Fruit fly (Drosophila melanogaster) whole organism, embryonic: Measurements from ENCODE around the gene haf.

Experiments used
- Ada2b ChIP-seq: fragments of 200-800 bp; sonication (Bioruptor generic); IDR thresholded peaks from 2 replicates; pipeline ENCODE4 v1.3.6; 2022; ENCODE audit warnings: missing biosample characterization, missing genetic modification characterization
- Atf-2 ChIP-seq: fragments of 200-800 bp; sonication (Bioruptor generic); optimal IDR thresholded peaks from 2 replicates; lab custom pipeline; 2016; ENCODE audit warnings: missing biosample characterization, missing genetic modification characterization
- Bgb ChIP-seq: fragments of 200-800 bp; sonication (Bioruptor generic); IDR thresholded peaks from 2 replicates; pipeline ENCODE4 v1.3.6; 2022; ENCODE audit warnings: missing biosample characterization, missing genetic modification characterization; ENCODE audit not compliant: partially characterized antibody
- CG10274 ChIP-seq: fragments of 200-800 bp; sonication (Bioruptor generic); optimal IDR thresholded peaks from 3 replicates; lab custom pipeline; 2017; ENCODE audit warnings: missing biosample characterization, mild to moderate bottlenecking, missing genetic modification characterization
- CG11398 ChIP-seq: fragments of 200-800 bp; sonication (Bioruptor generic); optimal IDR thresholded peaks from 2 replicates; lab custom pipeline; 2016; ENCODE audit warnings: missing biosample characterization, missing genetic modification characterization
- CG13624 ChIP-seq: fragments of 200-800 bp; sonication (Bioruptor generic); optimal IDR thresholded peaks from 2 replicates; lab custom pipeline; 2016; ENCODE audit warnings: missing biosample characterization, missing genetic modification characterization
- CG15601 ChIP-seq: fragments of 200-800 bp; sonication (Bioruptor generic); optimal IDR thresholded peaks from 3 replicates; lab custom pipeline; 2019; ENCODE audit warnings: missing biosample characterization, mild to moderate bottlenecking, missing genetic modification characterization, moderate library complexity
- CG16779 ChIP-seq: fragments of 200-800 bp; sonication (Bioruptor generic); IDR thresholded peaks from 2 replicates; pipeline ENCODE4 v1.3.6; 2022; ENCODE audit warnings: missing biosample characterization, missing genetic modification characterization
- CG17568 ChIP-seq: fragments of 200-800 bp; sonication (Bioruptor generic); optimal IDR thresholded peaks from 2 replicates; lab custom pipeline; 2018; ENCODE audit warnings: missing biosample characterization, mild to moderate bottlenecking, missing genetic modification characterization, moderate library complexity
- CG17802 ChIP-seq: fragments of 200-800 bp; sonication (Bioruptor generic); optimal IDR thresholded peaks from 2 replicates; lab custom pipeline; 2018; ENCODE audit warnings: missing biosample characterization, mild to moderate bottlenecking, missing genetic modification characterization, moderate library complexity
- CG18011 ChIP-seq: fragments of 200-800 bp; sonication (Bioruptor generic); optimal IDR thresholded peaks from 2 replicates; lab custom pipeline; 2017; ENCODE audit warnings: missing biosample characterization, missing genetic modification characterization, mild to moderate bottlenecking, moderate library complexity, missing genotype
- CG18764 ChIP-seq: fragments of 200-800 bp; sonication (Bioruptor generic); optimal IDR thresholded peaks from 3 replicates; lab custom pipeline; 2016; ENCODE audit warnings: missing biosample characterization, missing genetic modification characterization
- CG2875 ChIP-seq: fragments of 200-800 bp; sonication (Bioruptor generic); optimal IDR thresholded peaks from 2 replicates; lab custom pipeline; 2017; ENCODE audit warnings: missing biosample characterization, mild to moderate bottlenecking, missing genetic modification characterization, missing genetic modification reagents
- CG3163 ChIP-seq: fragments of 200-800 bp; sonication (Bioruptor generic); optimal IDR thresholded peaks from 3 replicates; lab custom pipeline; 2016; ENCODE audit warnings: missing biosample characterization, missing genetic modification characterization
- CG32767 ChIP-seq: fragments of 200-800 bp; sonication (Bioruptor generic); IDR thresholded peaks from 2 replicates; pipeline ENCODE4 v1.3.6; 2022; ENCODE audit warnings: missing biosample characterization, missing genetic modification characterization
- CG3281 ChIP-seq: fragments of 200-800 bp; sonication (Bioruptor generic); optimal IDR thresholded peaks from 3 replicates; lab custom pipeline; 2017; ENCODE audit warnings: missing biosample characterization, mild to moderate bottlenecking, missing genetic modification characterization
- CG33557 ChIP-seq: fragments of 200-800 bp; sonication (Bioruptor generic); optimal IDR thresholded peaks from 2 replicates; lab custom pipeline; 2019; ENCODE audit warnings: missing biosample characterization, mild to moderate bottlenecking, missing genetic modification characterization, moderate library complexity
- CG4360 ChIP-seq: fragments of 200-800 bp; sonication (Bioruptor generic); IDR thresholded peaks from 2 replicates; pipeline ENCODE4 v1.3.6; 2022; ENCODE audit warnings: missing biosample characterization, missing genetic modification characterization
- CG4617 ChIP-seq: fragments of 200-800 bp; sonication (Bioruptor generic); optimal IDR thresholded peaks from 3 replicates; lab custom pipeline; 2016; ENCODE audit warnings: missing biosample characterization, missing genetic modification characterization, borderline replicate concordance
- CG5180 ChIP-seq: fragments of 200-800 bp; sonication (Bioruptor generic); optimal IDR thresholded peaks from 3 replicates; lab custom pipeline; 2017; ENCODE audit warnings: missing biosample characterization, missing genetic modification characterization, mild to moderate bottlenecking, moderate library complexity, missing genetic modification reagents
- CG6765 ChIP-seq: fragments of 200-800 bp; sonication (Bioruptor generic); optimal IDR thresholded peaks from 3 replicates; lab custom pipeline; 2017; ENCODE audit warnings: missing biosample characterization, mild to moderate bottlenecking, missing genetic modification characterization
- CG6791 ChIP-seq: fragments of 200-800 bp; sonication (Bioruptor generic); IDR thresholded peaks from 3 replicates; pipeline ENCODE4 v1.3.6; 2022; ENCODE audit warnings: missing biosample characterization, missing genetic modification characterization; ENCODE audit not compliant: partially characterized antibody
- Chrac-16 ChIP-seq: fragments of 200-800 bp; sonication (Bioruptor generic); optimal IDR thresholded peaks from 3 replicates; lab custom pipeline; 2016; ENCODE audit warnings: missing biosample characterization, missing genetic modification characterization
- Dll ChIP-seq: fragments of 200-800 bp; sonication (Bioruptor generic); IDR thresholded peaks from 4 replicates; pipeline ENCODE4 v1.3.6; 2022; ENCODE audit warnings: missing biosample characterization, missing genetic modification characterization; ENCODE audit not compliant: partially characterized antibody
- Hsf ChIP-seq: fragments of 200-800 bp; sonication (Bioruptor generic); optimal IDR thresholded peaks from 3 replicates; lab custom pipeline; 2016; ENCODE audit warnings: missing biosample characterization, missing genetic modification characterization
- Jarid2 ChIP-seq: fragments of 200-800 bp; sonication (Bioruptor generic); optimal IDR thresholded peaks from 3 replicates; lab custom pipeline; 2017; ENCODE audit warnings: mild to moderate bottlenecking, missing biosample characterization, missing genetic modification reagents, missing genetic modification characterization
- MTF-1 ChIP-seq: fragments of 200-800 bp; sonication (Bioruptor generic); optimal IDR thresholded peaks from 2 replicates; lab custom pipeline; 2018; ENCODE audit warnings: missing biosample characterization, mild to moderate bottlenecking, missing genetic modification characterization, borderline replicate concordance
- Ptx1 ChIP-seq: fragments of 200-800 bp; sonication (Bioruptor generic); IDR thresholded peaks from 2 replicates; pipeline ENCODE4 v1.3.6; 2022; ENCODE audit warnings: missing biosample characterization, missing genetic modification characterization
- Side ChIP-seq: fragments of 200-800 bp; sonication (Bioruptor generic); optimal IDR thresholded peaks from 2 replicates; lab custom pipeline; 2016; ENCODE audit warnings: missing biosample characterization, missing genetic modification characterization
- Sin3A ChIP-seq: fragments of >200 bp; optimal IDR thresholded peaks from 2 replicates; lab custom pipeline; 2018
- Usf ChIP-seq: fragments of 200-800 bp; sonication (Bioruptor generic); optimal IDR thresholded peaks from 2 replicates; lab custom pipeline; 2017; ENCODE audit warnings: missing genotype, missing biosample characterization, missing genetic modification characterization
- bigmax ChIP-seq: fragments of 200-800 bp; sonication (Bioruptor generic); optimal IDR thresholded peaks from 2 replicates; lab custom pipeline; 2018; ENCODE audit warnings: missing biosample characterization, mild to moderate bottlenecking, missing genetic modification characterization
- chif ChIP-seq, 2 experiments: fragments of 200-800 bp; sonication (Bioruptor generic); optimal IDR thresholded peaks; 3 replicates each; lab custom pipeline; 2016; ENCODE audit warnings: missing biosample characterization in 2 of 2, missing genetic modification characterization in 2 of 2
- cwo ChIP-seq: fragments of 200-800 bp; sonication (Bioruptor generic); optimal IDR thresholded peaks from 3 replicates; lab custom pipeline; 2017; ENCODE audit warnings: missing biosample characterization, missing genetic modification characterization, mild to moderate bottlenecking, moderate library complexity, missing genetic modification reagents
- fd64A ChIP-seq: fragments of 200-800 bp; sonication (Bioruptor generic); optimal IDR thresholded peaks from 3 replicates; lab custom pipeline; 2018; ENCODE audit warnings: missing biosample characterization, mild to moderate bottlenecking, missing genetic modification characterization
- fru ChIP-seq: fragments of >200 bp; optimal IDR thresholded peaks from 2 replicates; lab custom pipeline; 2017
- gce ChIP-seq: fragments of 200-800 bp; sonication (Bioruptor generic); IDR thresholded peaks from 3 replicates; pipeline ENCODE4 v1.3.6; 2022; ENCODE audit warnings: missing biosample characterization, missing genetic modification characterization
- hb ChIP-seq: fragments of 200-800 bp; sonication (Bioruptor generic); IDR thresholded peaks from 3 replicates; pipeline ENCODE4 v1.3.6; 2022; ENCODE audit warnings: missing biosample characterization, missing genetic modification characterization; ENCODE audit not compliant: partially characterized antibody
- jumu ChIP-seq: fragments of 200-800 bp; sonication (Bioruptor generic); optimal IDR thresholded peaks from 3 replicates; lab custom pipeline; 2016; ENCODE audit warnings: missing biosample characterization, missing genetic modification characterization
- onecut ChIP-seq: fragments of 200-800 bp; sonication (Bioruptor generic); IDR thresholded peaks from 2 replicates; pipeline ENCODE4 v1.3.6; 2022; ENCODE audit warnings: missing biosample characterization, missing genetic modification characterization
- ro ChIP-seq: fragments of 200-800 bp; sonication (Bioruptor generic); IDR thresholded peaks from 2 replicates; pipeline ENCODE4 v1.3.6; 2022; ENCODE audit warnings: missing biosample characterization, missing genetic modification characterization
- sc ChIP-seq, 3 experiments: fragments of >200 bp in 2 of 3; fragments of 200-800 bp in 1 of 3; sonication (Bioruptor generic) in 1 of 3; optimal IDR thresholded peaks; 2 replicates in 2 of 3; 3 replicates in 1 of 3; lab custom pipeline; 2017; ENCODE audit warnings: mild to moderate bottlenecking in 1 of 3, missing biosample characterization in 1 of 3, missing genetic modification characterization in 1 of 3, missing genetic modification reagents in 1 of 3
- scrt ChIP-seq: fragments of 200-800 bp; sonication (Bioruptor generic); optimal IDR thresholded peaks from 2 replicates; lab custom pipeline; 2018; ENCODE audit warnings: missing biosample characterization, mild to moderate bottlenecking, missing genetic modification characterization, moderate library complexity
- sim ChIP-seq: fragments of 200-800 bp; sonication (Bioruptor generic); IDR thresholded peaks from 2 replicates; pipeline ENCODE4 v1.3.6; 2022; ENCODE audit warnings: missing biosample characterization, missing genetic modification characterization
- slp2 ChIP-seq: fragments of 200-800 bp; sonication (Bioruptor generic); optimal IDR thresholded peaks from 2 replicates; lab custom pipeline; 2016; ENCODE audit warnings: missing biosample characterization, missing genetic modification characterization
- sqz ChIP-seq: fragments of 200-800 bp; sonication (Bioruptor generic); optimal IDR thresholded peaks from 3 replicates; lab custom pipeline; 2018; ENCODE audit warnings: missing biosample characterization, mild to moderate bottlenecking, missing genetic modification characterization
- tgo ChIP-seq: fragments of 200-800 bp; sonication (Bioruptor generic); IDR thresholded peaks from 3 replicates; pipeline ENCODE4 v1.3.6; 2022; ENCODE audit warnings: missing biosample characterization, missing genetic modification characterization
- tin ChIP-seq: fragments of 200-800 bp; sonication (Bioruptor generic); optimal IDR thresholded peaks from 3 replicates; lab custom pipeline; 2016; ENCODE audit warnings: missing biosample characterization, missing genetic modification characterization
- tio ChIP-seq: fragments of 200-800 bp; sonication (Bioruptor generic); optimal IDR thresholded peaks from 2 replicates; lab custom pipeline; 2017; ENCODE audit warnings: missing biosample characterization, missing genetic modification characterization, inconsistent platforms
- tup ChIP-seq: fragments of 200-800 bp; sonication (Bioruptor generic); optimal IDR thresholded peaks from 2 replicates; lab custom pipeline; 2016; ENCODE audit warnings: missing biosample characterization, mild to moderate bottlenecking, missing genetic modification characterization, moderate library complexity
- yki ChIP-seq: fragments of >200 bp; optimal IDR thresholded peaks from 3 replicates; lab custom pipeline; 2018

The haf gene

dm6 chr2L:1575604-1576003, 20.7 kb downstream of the haf start (continued):
- no peak for TF ChIP-seq tio (GFP tag; lab: Kevin White, UChicago)
- TF ChIP-seq CG11398: no peak
- peak in 1 of 2 experiments; percentile 20 for TF ChIP-seq chif (GFP tag; optimal IDR thresholded peaks at IDR 0.05; lab: Kevin White, UChicago)
- TF ChIP-seq Side (GFP tag; lab: Kevin White, UChicago): peak; percentile 7
- no peak for TF ChIP-seq Atf-2 (GFP tag; lab: Kevin White, UChicago)
- no peak for TF ChIP-seq CG15601
- no peak for TF ChIP-seq CG33557
- TF ChIP-seq CG2875: no peak
- peak; percentile 59; the same call in 1 of the 3 replicates for TF ChIP-seq gce
- TF ChIP-seq CG4360 (GFP tag; lab: Robert Waterston, UW): no peak
- TF ChIP-seq slp2 (GFP tag; lab: Kevin White, UChicago): peak; percentile 28
- TF ChIP-seq fd64A (GFP tag; lab: Kevin White, UChicago): no peak
- TF ChIP-seq CG3163 (GFP tag; lab: Kevin White, UChicago): no peak
- TF ChIP-seq CG17568 (GFP tag; lab: Kevin White, UChicago): no peak
- peak; percentile 17 for TF ChIP-seq CG5180 (GFP tag; lab: Kevin White, UChicago)
- no peak for TF ChIP-seq CG10274
- no peak for TF ChIP-seq CG6765 (GFP tag; lab: Kevin White, UChicago)
- peak; percentile 40; the same call in 1 of the 2 replicates for TF ChIP-seq Ada2b
- TF ChIP-seq Sin3A (lab: Kevin White, UChicago): no peak
- TF ChIP-seq Chrac-16: no peak
- TF ChIP-seq fru (lab: Kevin White, UChicago): no peak
- TF ChIP-seq sc (optimal IDR thresholded peaks at IDR 0.05; lab: Kevin White, UChicago): no peak
- no peak for TF ChIP-seq sc (GFP tag; optimal IDR thresholded peaks at IDR 0.05; lab: Kevin White, UChicago)
- no peak for TF ChIP-seq cwo (GFP tag; lab: Kevin White, UChicago)
- TF ChIP-seq onecut (GFP tag; lab: Robert Waterston, UW): peak; percentile 26; the same call in 1 of the 2 replicates
- peak; percentile 5 for TF ChIP-seq tin (GFP tag; lab: Kevin White, UChicago)
- no peak for TF ChIP-seq scrt (GFP tag; lab: Kevin White, UChicago)
- peak; percentile 13 for TF ChIP-seq Hsf (GFP tag; lab: Kevin White, UChicago)
- no peak for TF ChIP-seq hb (GFP tag; lab: Robert Waterston, UW)
- TF ChIP-seq Bgb (GFP tag; lab: Robert Waterston, UW): no peak
- TF ChIP-seq tgo (GFP tag; lab: Robert Waterston, UW): peak; percentile 69
- no peak for TF ChIP-seq CG16779 (GFP tag; lab: Robert Waterston, UW)
- TF ChIP-seq Ptx1 (GFP tag; lab: Robert Waterston, UW): peak; percentile 67
- TF ChIP-seq CG6791 (GFP tag; lab: Robert Waterston, UW): no peak
- TF ChIP-seq CG3281 (GFP tag; lab: Kevin White, UChicago): no peak
- TF ChIP-seq tup: no peak
- TF ChIP-seq CG18011 (GFP tag; lab: Kevin White, UChicago): no peak
- TF ChIP-seq Jarid2 (GFP tag; lab: Kevin White, UChicago): no peak
- no peak for TF ChIP-seq ro (GFP tag; lab: Robert Waterston, UW)
- no peak for TF ChIP-seq CG13624
- no peak for TF ChIP-seq MTF-1 (GFP tag; lab: Kevin White, UChicago)
- no peak for TF ChIP-seq Dll (GFP tag; lab: Robert Waterston, UW)
- TF ChIP-seq CG17802 (tag; lab: Kevin White, UChicago): no peak
- TF ChIP-seq CG32767 (GFP tag; lab: Robert Waterston, UW): no peak
- TF ChIP-seq CG18764: no peak
- no peak for TF ChIP-seq sim
- no peak for TF ChIP-seq yki (lab: Kevin White, UChicago)
- TF ChIP-seq jumu (GFP tag; lab: Kevin White, UChicago): no peak
- TF ChIP-seq Usf (GFP tag; lab: Kevin White, UChicago): no peak
- no peak for TF ChIP-seq CG4617 (GFP tag; lab: Kevin White, UChicago)
- peak; percentile 23 for TF ChIP-seq sqz (GFP tag; lab: Kevin White, UChicago)
- TF ChIP-seq bigmax (GFP tag; lab: Kevin White, UChicago): no peak
